Worm (Caenorhabditis elegans) whole organism, late embryonic: ENCODE results near the gene cdc-14.

ENCODE experiments used
- F13H6.1 ChIP-seq: sonication (generic microtip); optimal IDR thresholded peaks from 2 replicates; lab custom pipeline; 2016; ENCODE audit warnings: missing genetic modification characterization, missing compliant biosample characterization
- K02D7.2 ChIP-seq: sonication (generic microtip); optimal IDR thresholded peaks from 2 replicates; lab custom pipeline; 2017; ENCODE audit warnings: mild to moderate bottlenecking, missing genetic modification characterization, missing compliant biosample characterization
- K09A11.1 ChIP-seq: sonication (generic microtip); optimal IDR thresholded peaks from 2 replicates; lab custom pipeline; 2017; ENCODE audit warnings: antibody characterized with exemption, mild to moderate bottlenecking, missing genetic modification characterization, missing compliant biosample characterization; ENCODE audit not compliant: insufficient read depth
- ceh-45 ChIP-seq: fragments of 200-800 bp; sonication (Bioruptor generic); IDR thresholded peaks from 2 replicates; pipeline ENCODE4 v1.3.6; 2022; ENCODE audit warnings: missing genetic modification reagents, missing genetic modification characterization, missing compliant biosample characterization
- lin-11 ChIP-seq: fragments of 200-800 bp; sonication (Bioruptor generic); optimal IDR thresholded peaks from 2 replicates; lab custom pipeline; 2018; ENCODE audit warnings: mild to moderate bottlenecking, missing genetic modification characterization, missing compliant biosample characterization
- madf-2 ChIP-seq: sonication (generic microtip); optimal IDR thresholded peaks from 2 replicates; lab custom pipeline; 2017; ENCODE audit warnings: missing genetic modification characterization, missing compliant biosample characterization
- nhr-11 ChIP-seq: fragments of 150-350 bp; optimal IDR thresholded peaks from 2 replicates; lab custom pipeline; 2014; ENCODE audit warnings: missing biosample characterization, missing genetic modification characterization
- pag-3 ChIP-seq: sonication (generic microtip); optimal IDR thresholded peaks from 2 replicates; lab custom pipeline; 2016; ENCODE audit warnings: missing compliant biosample characterization, missing genetic modification characterization, borderline replicate concordance
- pha-2 ChIP-seq: sonication (generic microtip); optimal IDR thresholded peaks from 2 replicates; lab custom pipeline; 2017; ENCODE audit warnings: mild to moderate bottlenecking, missing genetic modification characterization, missing compliant biosample characterization
- pha-4 ChIP-seq: fragments of 150-350 bp; optimal IDR thresholded peaks from 2 replicates; lab custom pipeline; 2018; ENCODE audit warnings: missing biosample characterization, missing genetic modification reagents, missing genetic modification characterization
- syd-9 ChIP-seq: sonication (generic microtip); optimal IDR thresholded peaks from 2 replicates; lab custom pipeline; 2016; ENCODE audit warnings: mild to moderate bottlenecking, missing genetic modification characterization, moderate library complexity, missing compliant biosample characterization
- tbx-2 ChIP-seq: sonication (generic microtip); optimal IDR thresholded peaks from 2 replicates; lab custom pipeline; 2016; ENCODE audit warnings: missing genetic modification characterization, missing compliant biosample characterization

DNA sequence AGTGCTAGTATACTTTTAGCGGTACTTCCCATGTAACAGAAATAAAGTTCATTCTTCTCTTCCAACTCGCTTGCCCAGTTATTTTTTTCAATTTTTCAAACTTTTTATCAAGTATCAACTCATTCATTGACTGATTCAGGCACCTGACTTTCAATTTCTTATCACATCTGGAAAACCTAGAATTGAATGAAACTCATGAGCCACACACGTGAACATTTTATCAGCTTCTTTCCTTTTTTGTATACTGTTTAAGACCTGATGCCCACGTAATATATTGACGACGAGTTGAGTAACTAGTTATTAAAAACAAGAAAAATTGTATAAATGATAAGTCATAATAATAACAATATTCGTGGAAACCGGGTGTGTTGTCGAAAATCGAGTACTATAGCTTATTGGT is 39.7 kb downstream of the cdc-14 start:
- TF ChIP-seq K09A11.1 (tag; lab: Kevin White, UChicago) (no peak), pha-4 (tag; lab: Kevin White, UChicago) (no peak), F13H6.1 (no peak), lin-11 (tag; lab: Kevin White, UChicago) (no peak), K02D7.2 (tag; lab: Kevin White, UChicago) (no peak), syd-9 (no peak), ceh-45 (no peak), nhr-11 (no peak), tbx-2 (no peak), madf-2 (no peak), pha-2 (no peak), pag-3 (tag; lab: Kevin White, UChicago) (no peak)
